Fruit fly (Drosophila melanogaster) whole organism, embryonic: Measurements from ENCODE around the gene Ras85D.

ENCODE experiments used
- CG10543 ChIP-seq: fragments of 200-800 bp; sonication (Bioruptor generic); optimal IDR thresholded peaks from 3 replicates; lab custom pipeline; 2017; ENCODE audit warnings: missing biosample characterization, mild to moderate bottlenecking, missing genetic modification characterization, moderate library complexity
- CG12071 ChIP-seq: fragments of 200-800 bp; sonication (Bioruptor generic); optimal IDR thresholded peaks from 3 replicates; lab custom pipeline; 2018; ENCODE audit warnings: missing biosample characterization, mild to moderate bottlenecking, missing genetic modification characterization
- CG12104 ChIP-seq: fragments of 200-800 bp; sonication (Bioruptor generic); optimal IDR thresholded peaks from 3 replicates; lab custom pipeline; 2016; ENCODE audit warnings: missing biosample characterization, missing genetic modification characterization
- CG12769 ChIP-seq: fragments of 200-800 bp; sonication (Bioruptor generic); optimal IDR thresholded peaks from 2 replicates; lab custom pipeline; 2019; ENCODE audit warnings: missing biosample characterization, mild to moderate bottlenecking, missing genetic modification characterization, moderate library complexity
- CG14667 ChIP-seq: fragments of 200-800 bp; sonication (Bioruptor generic); IDR thresholded peaks from 2 replicates; pipeline ENCODE4 v1.3.6; 2022; ENCODE audit warnings: missing biosample characterization, missing genetic modification characterization
- CG15696 ChIP-seq: fragments of 200-800 bp; sonication (Bioruptor generic); optimal IDR thresholded peaks from 2 replicates; lab custom pipeline; 2019; ENCODE audit warnings: missing biosample characterization, mild to moderate bottlenecking, missing genetic modification characterization, moderate library complexity
- CG16779 ChIP-seq: fragments of 200-800 bp; sonication (Bioruptor generic); IDR thresholded peaks from 2 replicates; pipeline ENCODE4 v1.3.6; 2022; ENCODE audit warnings: missing biosample characterization, missing genetic modification characterization
- CG1832 ChIP-seq: fragments of 200-800 bp; sonication (Bioruptor generic); optimal IDR thresholded peaks from 2 replicates; lab custom pipeline; 2017; ENCODE audit warnings: missing biosample characterization, mild to moderate bottlenecking, missing genetic modification characterization, inconsistent platforms
- CG18599 ChIP-seq: fragments of 200-800 bp; sonication (Bioruptor generic); optimal IDR thresholded peaks from 3 replicates; lab custom pipeline; 2017; ENCODE audit warnings: missing biosample characterization, missing genetic modification characterization, mild to moderate bottlenecking, moderate library complexity, missing genetic modification reagents
- CG2129 ChIP-seq: fragments of 200-800 bp; sonication (Bioruptor generic); IDR thresholded peaks from 2 replicates; pipeline ENCODE4 v1.3.6; 2022; ENCODE audit warnings: missing biosample characterization, missing genetic modification characterization; ENCODE audit not compliant: partially characterized antibody
- CG3163 ChIP-seq: fragments of 200-800 bp; sonication (Bioruptor generic); optimal IDR thresholded peaks from 3 replicates; lab custom pipeline; 2016; ENCODE audit warnings: missing biosample characterization, missing genetic modification characterization
- CG33213 ChIP-seq: fragments of 200-800 bp; sonication (Bioruptor generic); optimal IDR thresholded peaks from 3 replicates; lab custom pipeline; 2016; ENCODE audit warnings: missing biosample characterization, missing genetic modification characterization
- CG3726 ChIP-seq: fragments of 200-800 bp; sonication (Bioruptor generic); IDR thresholded peaks from 3 replicates; pipeline ENCODE4, ENCODE4 v1.3.6; 2022; ENCODE audit warnings: missing biosample characterization, missing genetic modification characterization
- CG6791 ChIP-seq: fragments of 200-800 bp; sonication (Bioruptor generic); IDR thresholded peaks from 3 replicates; pipeline ENCODE4 v1.3.6; 2022; ENCODE audit warnings: missing biosample characterization, missing genetic modification characterization; ENCODE audit not compliant: partially characterized antibody
- CG7271 ChIP-seq: fragments of 200-800 bp; sonication (Bioruptor generic); optimal IDR thresholded peaks from 2 replicates; lab custom pipeline; 2018; ENCODE audit warnings: missing biosample characterization, mild to moderate bottlenecking, missing genetic modification characterization, moderate library complexity
- CG8089 ChIP-seq: fragments of 200-800 bp; sonication (Bioruptor generic); optimal IDR thresholded peaks from 3 replicates; lab custom pipeline; 2016; ENCODE audit warnings: missing biosample characterization, missing genetic modification characterization
- CG8478 ChIP-seq: fragments of >200 bp; optimal IDR thresholded peaks from 2 replicates; lab custom pipeline; 2018
- CG8765 ChIP-seq: fragments of 200-800 bp; sonication (Bioruptor generic); IDR thresholded peaks from 2 replicates; pipeline ENCODE4 v1.3.6; 2022; ENCODE audit warnings: missing biosample characterization, missing genetic modification characterization
- CG8924 ChIP-seq: fragments of 200-800 bp; optimal IDR thresholded peaks from 3 replicates; lab custom pipeline; 2019; ENCODE audit warnings: missing biosample characterization, mild to moderate bottlenecking, missing genetic modification characterization, moderate library complexity
- CG9932 ChIP-seq: fragments of 200-800 bp; sonication (Bioruptor generic); IDR thresholded peaks from 2 replicates; pipeline ENCODE4 v1.3.6; 2022; ENCODE audit warnings: missing biosample characterization, missing genetic modification characterization
- CHES-1-like ChIP-seq: fragments of 200-800 bp; sonication (Bioruptor generic); optimal IDR thresholded peaks from 2 replicates; lab custom pipeline; 2016; ENCODE audit warnings: missing biosample characterization, missing genetic modification characterization
- CTCF ChIP-seq: fragments of 200-800 bp; sonication (Bioruptor generic); optimal IDR thresholded peaks from 2 replicates; lab custom pipeline; 2017; ENCODE audit warnings: missing biosample characterization, mild to moderate bottlenecking, missing genetic modification characterization, moderate library complexity
- Deaf1 ChIP-seq: fragments of 200-800 bp; optimal IDR thresholded peaks from 3 replicates; lab custom pipeline; 2019; ENCODE audit warnings: missing biosample characterization, mild to moderate bottlenecking, missing genetic modification characterization, moderate library complexity
- Dfd ChIP-seq, 2 experiments: fragments of >200 bp; optimal IDR thresholded peaks; 2 replicates each; lab custom pipeline; 2017; ENCODE audit warnings: missing biosample characterization in 2 of 2, missing genetic modification characterization in 2 of 2
- Elba2 ChIP-seq: fragments of 200-800 bp; sonication (Bioruptor generic); optimal IDR thresholded peaks from 3 replicates; lab custom pipeline; 2016; ENCODE audit warnings: missing biosample characterization, missing genetic modification characterization
- Lhr ChIP-seq: fragments of 200-800 bp; sonication (Bioruptor generic); optimal IDR thresholded peaks from 3 replicates; lab custom pipeline; 2017; ENCODE audit warnings: mild to moderate bottlenecking, missing biosample characterization, missing genetic modification reagents, missing genetic modification characterization
- Optix ChIP-seq: fragments of 200-800 bp; sonication (Bioruptor generic); IDR thresholded peaks from 3 replicates; pipeline ENCODE4 v1.3.6; 2022; ENCODE audit warnings: missing biosample characterization, missing genetic modification characterization
- Rx ChIP-seq: fragments of 200-800 bp; sonication (Bioruptor generic); IDR thresholded peaks from 2 replicates; pipeline ENCODE4 v1.3.6; 2022; ENCODE audit warnings: missing biosample characterization, missing genetic modification characterization
- Vsx1 ChIP-seq: fragments of 200-800 bp; sonication (Bioruptor generic); optimal IDR thresholded peaks from 2 replicates; lab custom pipeline; 2017; ENCODE audit warnings: missing biosample characterization, mild to moderate bottlenecking, missing genetic modification characterization, missing genetic modification reagents
- abd-A ChIP-seq: fragments of 200-800 bp; sonication (Bioruptor generic); optimal IDR thresholded peaks from 3 replicates; lab custom pipeline; 2019; ENCODE audit warnings: missing biosample characterization, mild to moderate bottlenecking, missing genetic modification characterization, moderate library complexity
- bowl ChIP-seq: fragments of 200-800 bp; sonication (Bioruptor generic); IDR thresholded peaks from 2 replicates; pipeline ENCODE4 v1.3.6; 2022; ENCODE audit warnings: missing biosample characterization, missing genetic modification characterization
- cg ChIP-seq: fragments of 200-800 bp; sonication (Bioruptor generic); optimal IDR thresholded peaks from 3 replicates; lab custom pipeline; 2019; ENCODE audit warnings: missing biosample characterization, mild to moderate bottlenecking, missing genetic modification characterization, moderate library complexity
- chif ChIP-seq, 2 experiments: fragments of 200-800 bp; sonication (Bioruptor generic); optimal IDR thresholded peaks; 3 replicates each; lab custom pipeline; 2016; ENCODE audit warnings: missing biosample characterization in 2 of 2, missing genetic modification characterization in 2 of 2
- crol ChIP-seq: fragments of 200-800 bp; sonication (Bioruptor generic); IDR thresholded peaks from 2 replicates; pipeline ENCODE4 v1.3.6; 2022; ENCODE audit warnings: missing biosample characterization, missing genetic modification characterization
- dimm ChIP-seq: fragments of 200-800 bp; sonication (Bioruptor generic); IDR thresholded peaks from 2 replicates; pipeline ENCODE4 v1.3.6; 2022; ENCODE audit warnings: missing biosample characterization, missing genetic modification characterization
- dmrt11E ChIP-seq: fragments of 200-800 bp; sonication (Bioruptor generic); optimal IDR thresholded peaks from 3 replicates; lab custom pipeline; 2018; ENCODE audit warnings: missing biosample characterization, mild to moderate bottlenecking, missing genetic modification characterization, moderate library complexity
- dysf ChIP-seq: fragments of 200-800 bp; sonication (Bioruptor generic); IDR thresholded peaks from 3 replicates; pipeline ENCODE4 v1.3.6; 2022; ENCODE audit warnings: missing biosample characterization, missing genetic modification characterization
- emc ChIP-seq: fragments of 200-800 bp; sonication (Bioruptor generic); optimal IDR thresholded peaks from 2 replicates; lab custom pipeline; 2016; ENCODE audit warnings: missing biosample characterization, missing genetic modification characterization
- gsb ChIP-seq: fragments of 200-800 bp; sonication (Bioruptor generic); IDR thresholded peaks from 2 replicates; pipeline ENCODE4 v1.3.6; 2022; ENCODE audit warnings: missing biosample characterization, missing genetic modification characterization
- knrl ChIP-seq: fragments of 200-800 bp; sonication (Bioruptor generic); IDR thresholded peaks from 3 replicates; pipeline ENCODE4 v1.3.6; 2022; ENCODE audit warnings: missing biosample characterization, missing genetic modification characterization; ENCODE audit not compliant: partially characterized antibody
- lab ChIP-seq: fragments of 200-800 bp; sonication (Bioruptor generic); optimal IDR thresholded peaks from 3 replicates; lab custom pipeline; 2017; ENCODE audit warnings: missing biosample characterization, missing genetic modification characterization, mild to moderate bottlenecking, moderate library complexity, missing genetic modification reagents
- maf-S ChIP-seq: fragments of 200-800 bp; sonication (Bioruptor generic); optimal IDR thresholded peaks from 2 replicates; lab custom pipeline; 2016; ENCODE audit warnings: missing biosample characterization, missing genetic modification characterization
- mirr ChIP-seq: fragments of 200-800 bp; sonication (Bioruptor generic); optimal IDR thresholded peaks from 3 replicates; lab custom pipeline; 2018; ENCODE audit warnings: missing biosample characterization, mild to moderate bottlenecking, missing genetic modification characterization
- ranshi ChIP-seq: fragments of 200-800 bp; sonication (Bioruptor generic); IDR thresholded peaks from 2 replicates; pipeline ENCODE4 v1.3.6; 2022; ENCODE audit warnings: missing biosample characterization, missing genetic modification characterization
- repo ChIP-seq: fragments of 200-800 bp; sonication (Bioruptor generic); optimal IDR thresholded peaks from 2 replicates; lab custom pipeline; 2016; ENCODE audit warnings: missing biosample characterization, missing genetic modification characterization
- row ChIP-seq: fragments of 200-800 bp; sonication (Bioruptor generic); IDR thresholded peaks from 3 replicates; pipeline ENCODE4 v1.3.6; 2022; ENCODE audit warnings: missing biosample characterization, missing genetic modification characterization
- sd ChIP-seq: fragments of 200-800 bp; sonication (Bioruptor generic); optimal IDR thresholded peaks from 3 replicates; lab custom pipeline; 2018; ENCODE audit warnings: missing biosample characterization, mild to moderate bottlenecking, missing genetic modification characterization, moderate library complexity
- seq ChIP-seq: fragments of 200-800 bp; sonication (Bioruptor generic); IDR thresholded peaks from 2 replicates; pipeline ENCODE4 v1.3.6; 2022; ENCODE audit warnings: missing biosample characterization, missing genetic modification characterization
- tap ChIP-seq: fragments of 200-800 bp; optimal IDR thresholded peaks from 3 replicates; lab custom pipeline; 2019; ENCODE audit warnings: missing biosample characterization, mild to moderate bottlenecking, missing genetic modification characterization, moderate library complexity
- tin ChIP-seq: fragments of 200-800 bp; sonication (Bioruptor generic); optimal IDR thresholded peaks from 3 replicates; lab custom pipeline; 2016; ENCODE audit warnings: missing biosample characterization, missing genetic modification characterization
- zen2 ChIP-seq: fragments of 200-800 bp; sonication (Bioruptor generic); IDR thresholded peaks from 3 replicates; pipeline ENCODE4 v1.3.6; 2022; ENCODE audit warnings: missing biosample characterization, missing genetic modification characterization; ENCODE audit not compliant: partially characterized antibody

The Ras85D gene

dm6 chr3R:9492100-9492499, 20.8 kb downstream of the Ras85D start:
- no peak for TF ChIP-seq CG8478
- TF ChIP-seq CG12104, result no peak
- peak; percentile 28 for TF ChIP-seq CG18599 (GFP tag; lab: Kevin White, UChicago)
- TF ChIP-seq CG33213 (GFP tag; lab: Kevin White, UChicago), result no peak
- TF ChIP-seq sd, result peak; percentile 13
- TF ChIP-seq Dfd (GFP tag; optimal IDR thresholded peaks at IDR 0.05; lab: Kevin White, UChicago), result no peak
- TF ChIP-seq Deaf1, result peak; percentile 52
- TF ChIP-seq cg, result peak; percentile 43
- 0 out of 2 replicates have a peak, but pooled peaks have one; percentile 13 for TF ChIP-seq seq (GFP tag; lab: Robert Waterston, UW)
- TF ChIP-seq ranshi (GFP tag; lab: Robert Waterston, UW), result 0 out of 2 replicates have a peak, but pooled peaks have one; percentile 10
- TF ChIP-seq Elba2 (GFP tag; lab: Kevin White, UChicago), result no peak
- peak; percentile 11 for TF ChIP-seq lab (GFP tag; lab: Kevin White, UChicago)
- TF ChIP-seq gsb (GFP tag; lab: Robert Waterston, UW), result no peak
- 0 out of 2 replicates have a peak, but pooled peaks have one; percentile 25 for TF ChIP-seq CG9932
- TF ChIP-seq tap (tag; lab: Kevin White, UChicago), result no peak
- TF ChIP-seq crol (GFP tag; lab: Robert Waterston, UW), result peak; percentile 65
- TF ChIP-seq row (GFP tag; lab: Robert Waterston, UW), result 0 out of 3 replicates have a peak, but pooled peaks have one; percentile 33
- TF ChIP-seq chif (GFP tag; optimal IDR thresholded peaks at IDR 0.05; lab: Kevin White, UChicago), result no peak
- peak; percentile 95 for TF ChIP-seq abd-A (tag; lab: Kevin White, UChicago)
- peak; percentile 45 for TF ChIP-seq mirr (GFP tag; lab: Kevin White, UChicago)
- TF ChIP-seq knrl (GFP tag; lab: Robert Waterston, UW), result no peak
- TF ChIP-seq, all 482 proteins: peak for 12

dm6 chr3R:9491065-9491567, 21.8 kb downstream of the Ras85D start:
- TF ChIP-seq tin (GFP tag; lab: Kevin White, UChicago), result no peak
- no peak for TF ChIP-seq zen2 (GFP tag; lab: Robert Waterston, UW)
- TF ChIP-seq CTCF (GFP tag; lab: Kevin White, UChicago), result no peak
- TF ChIP-seq CG16779 (GFP tag; lab: Robert Waterston, UW), result peak; percentile 69; the same call in 1 of the 2 replicates
- no peak for TF ChIP-seq CG3726
- no peak for TF ChIP-seq Lhr (GFP tag; lab: Kevin White, UChicago)
- TF ChIP-seq CG14667 (GFP tag; lab: Robert Waterston, UW), result no peak
- TF ChIP-seq CHES-1-like (GFP tag; lab: Kevin White, UChicago), result no peak
- TF ChIP-seq CG1832 (GFP tag; lab: Kevin White, UChicago), result peak; percentile 20
- no peak for TF ChIP-seq repo (GFP tag; lab: Kevin White, UChicago)
- no peak for TF ChIP-seq CG15696 (tag; lab: Kevin White, UChicago)
- TF ChIP-seq maf-S (GFP tag; lab: Kevin White, UChicago), result no peak
- no peak for TF ChIP-seq Rx (GFP tag; lab: Robert Waterston, UW)
- TF ChIP-seq CG3163 (GFP tag; lab: Kevin White, UChicago), result no peak
- TF ChIP-seq CG6791 (GFP tag; lab: Robert Waterston, UW), result no peak
- TF ChIP-seq dimm (GFP tag; lab: Robert Waterston, UW), result no peak
- TF ChIP-seq CG8924 (tag; lab: Kevin White, UChicago), result no peak
- peak; percentile 77 for TF ChIP-seq CG10543
- TF ChIP-seq CG7271, result no peak
- no peak for TF ChIP-seq Vsx1 (GFP tag; lab: Kevin White, UChicago)
- TF ChIP-seq bowl (GFP tag; lab: Robert Waterston, UW), result no peak
- TF ChIP-seq CG8089 (GFP tag; lab: Kevin White, UChicago), result no peak
- TF ChIP-seq dmrt11E, result no peak
- peak; percentile 100 for TF ChIP-seq abd-A (tag; lab: Kevin White, UChicago)
- TF ChIP-seq emc (GFP tag; lab: Kevin White, UChicago), result no peak
- TF ChIP-seq CG12769 (tag; lab: Kevin White, UChicago), result no peak
- peak; percentile 35 for TF ChIP-seq CG18599 (GFP tag; lab: Kevin White, UChicago)
- no peak for TF ChIP-seq CG2129 (GFP tag; lab: Robert Waterston, UW)
- no peak for TF ChIP-seq CG33213 (GFP tag; lab: Kevin White, UChicago)
- peak; percentile 44 for TF ChIP-seq CG12071 (GFP tag; lab: Kevin White, UChicago)
- TF ChIP-seq Optix, result no peak
- TF ChIP-seq dysf, result no peak
- TF ChIP-seq CG8765, result no peak
